Fruit fly (Drosophila melanogaster) whole organism, embryonic: Measurements from ENCODE around the gene sphe.

Experiments used
- B-H2 ChIP-seq: fragments of 200-800 bp; sonication (Bioruptor generic); optimal IDR thresholded peaks from 2 replicates; lab custom pipeline; 2018; ENCODE audit warnings: missing biosample characterization, mild to moderate bottlenecking, missing genetic modification characterization
- Blimp-1 ChIP-seq: fragments of 200-800 bp; sonication (Bioruptor generic); optimal IDR thresholded peaks from 3 replicates; lab custom pipeline; 2018; ENCODE audit warnings: missing biosample characterization, missing genetic modification characterization, mild to moderate bottlenecking, moderate library complexity, missing genetic modification reagents
- BtbVII ChIP-seq: fragments of 200-800 bp; sonication (Bioruptor generic); optimal IDR thresholded peaks from 3 replicates; lab custom pipeline; 2017; ENCODE audit warnings: missing biosample characterization, mild to moderate bottlenecking, missing genetic modification characterization
- CG10543 ChIP-seq: fragments of 200-800 bp; sonication (Bioruptor generic); optimal IDR thresholded peaks from 3 replicates; lab custom pipeline; 2017; ENCODE audit warnings: missing biosample characterization, mild to moderate bottlenecking, missing genetic modification characterization, moderate library complexity
- CG11723 ChIP-seq: fragments of 200-800 bp; sonication (Bioruptor generic); optimal IDR thresholded peaks from 2 replicates; lab custom pipeline; 2017; ENCODE audit warnings: missing biosample characterization, mild to moderate bottlenecking, missing genetic modification characterization
- CG13894 ChIP-seq: fragments of 200-800 bp; sonication (Bioruptor generic); optimal IDR thresholded peaks from 3 replicates; lab custom pipeline; 2018; ENCODE audit warnings: missing biosample characterization, mild to moderate bottlenecking, missing genetic modification characterization, moderate library complexity
- CG15514 ChIP-seq: fragments of 200-800 bp; sonication (Bioruptor generic); optimal IDR thresholded peaks from 3 replicates; lab custom pipeline; 2017; ENCODE audit warnings: missing biosample characterization, missing genetic modification characterization, mild to moderate bottlenecking, moderate library complexity, missing genetic modification reagents
- CG15696 ChIP-seq: fragments of 200-800 bp; sonication (Bioruptor generic); optimal IDR thresholded peaks from 2 replicates; lab custom pipeline; 2019; ENCODE audit warnings: missing biosample characterization, mild to moderate bottlenecking, missing genetic modification characterization, moderate library complexity
- CG17802 ChIP-seq: fragments of 200-800 bp; sonication (Bioruptor generic); optimal IDR thresholded peaks from 2 replicates; lab custom pipeline; 2018; ENCODE audit warnings: missing biosample characterization, mild to moderate bottlenecking, missing genetic modification characterization, moderate library complexity
- CG18262 ChIP-seq: fragments of 200-800 bp; optimal IDR thresholded peaks from 3 replicates; lab custom pipeline; 2019; ENCODE audit warnings: missing biosample characterization, mild to moderate bottlenecking, missing genetic modification characterization, moderate library complexity
- CG2116 ChIP-seq: fragments of 200-800 bp; sonication (Bioruptor generic); optimal IDR thresholded peaks from 3 replicates; lab custom pipeline; 2018; ENCODE audit warnings: missing biosample characterization, mild to moderate bottlenecking, missing genetic modification characterization
- CG2712 ChIP-seq: fragments of 200-800 bp; optimal IDR thresholded peaks from 3 replicates; lab custom pipeline; 2019; ENCODE audit warnings: missing biosample characterization, mild to moderate bottlenecking, missing genetic modification characterization, moderate library complexity
- CG34376 ChIP-seq: fragments of 200-800 bp; sonication (Bioruptor generic); optimal IDR thresholded peaks from 2 replicates; lab custom pipeline; 2018; ENCODE audit warnings: missing biosample characterization, mild to moderate bottlenecking, missing genetic modification characterization
- CG34422 ChIP-seq: fragments of 200-800 bp; sonication (Bioruptor generic); IDR thresholded peaks from 3 replicates; pipeline ENCODE4 v1.3.6; 2022; ENCODE audit warnings: missing biosample characterization, missing genetic modification characterization
- CG4617 ChIP-seq: fragments of 200-800 bp; sonication (Bioruptor generic); optimal IDR thresholded peaks from 3 replicates; lab custom pipeline; 2016; ENCODE audit warnings: missing biosample characterization, missing genetic modification characterization, borderline replicate concordance
- CG6272 ChIP-seq: fragments of 200-800 bp; sonication (Bioruptor generic); IDR thresholded peaks from 2 replicates; pipeline ENCODE4 v1.3.6; 2022; ENCODE audit warnings: missing biosample characterization, missing genetic modification characterization
- CG6683 ChIP-seq: fragments of 200-800 bp; sonication (Bioruptor generic); optimal IDR thresholded peaks from 2 replicates; lab custom pipeline; 2017; ENCODE audit warnings: missing biosample characterization, mild to moderate bottlenecking, missing genetic modification characterization, missing genetic modification reagents
- CG6813 ChIP-seq: fragments of 200-800 bp; sonication (Bioruptor generic); optimal IDR thresholded peaks from 2 replicates; lab custom pipeline; 2017; ENCODE audit warnings: missing biosample characterization, missing genetic modification characterization, mild to moderate bottlenecking, moderate library complexity, missing genetic modification reagents
- CG7987 ChIP-seq: fragments of 200-800 bp; sonication (Bioruptor generic); optimal IDR thresholded peaks from 2 replicates; lab custom pipeline; 2018; ENCODE audit warnings: missing biosample characterization, mild to moderate bottlenecking, missing genetic modification characterization, moderate library complexity
- CG8281 ChIP-seq: fragments of 200-800 bp; sonication (Bioruptor generic); optimal IDR thresholded peaks from 2 replicates; lab custom pipeline; 2018; ENCODE audit warnings: missing biosample characterization, mild to moderate bottlenecking, missing genetic modification characterization, moderate library complexity
- CG8290 ChIP-seq, 3 experiments: fragments of 200-800 bp; sonication (Bioruptor generic); optimal IDR thresholded peaks; 2 replicates each; lab custom pipeline; 2016 to 2019; ENCODE audit warnings: missing biosample characterization in 3 of 3, missing genetic modification characterization in 3 of 3, mild to moderate bottlenecking in 2 of 3, moderate library complexity in 1 of 3
- CG8924 ChIP-seq: fragments of 200-800 bp; optimal IDR thresholded peaks from 3 replicates; lab custom pipeline; 2019; ENCODE audit warnings: missing biosample characterization, mild to moderate bottlenecking, missing genetic modification characterization, moderate library complexity
- CrebB ChIP-seq: fragments of 200-800 bp; sonication (Bioruptor generic); optimal IDR thresholded peaks from 3 replicates; lab custom pipeline; 2018; ENCODE audit warnings: missing biosample characterization, mild to moderate bottlenecking, missing genetic modification characterization
- Elba2 ChIP-seq: fragments of 200-800 bp; sonication (Bioruptor generic); optimal IDR thresholded peaks from 3 replicates; lab custom pipeline; 2016; ENCODE audit warnings: missing biosample characterization, missing genetic modification characterization
- HHEX ChIP-seq: fragments of 200-800 bp; sonication (Bioruptor generic); optimal IDR thresholded peaks from 3 replicates; lab custom pipeline; 2017; ENCODE audit warnings: missing biosample characterization, mild to moderate bottlenecking, missing genetic modification characterization, missing genetic modification reagents
- Med ChIP-seq: fragments of 200-800 bp; sonication (Bioruptor generic); peaks from one replicate; lab custom pipeline; 2016; ENCODE audit warnings: missing biosample characterization, missing genetic modification characterization, mild to moderate bottlenecking, inconsistent platforms, moderate library complexity
- Nf-YB ChIP-seq: fragments of 200-800 bp; sonication (Bioruptor generic); optimal IDR thresholded peaks from 3 replicates; lab custom pipeline; 2019; ENCODE audit warnings: missing biosample characterization, mild to moderate bottlenecking, missing genetic modification characterization, moderate library complexity
- Nf-YC ChIP-seq: fragments of 200-800 bp; optimal IDR thresholded peaks from 3 replicates; lab custom pipeline; 2019; ENCODE audit warnings: missing biosample characterization, mild to moderate bottlenecking, missing genetic modification characterization, moderate library complexity
- Pdp1 ChIP-seq, 2 experiments: fragments of 200-800 bp; sonication (Bioruptor generic); optimal IDR thresholded peaks; 3 replicates each; lab custom pipeline; 2016; ENCODE audit warnings: missing biosample characterization in 2 of 2, missing genetic modification characterization in 2 of 2, mild to moderate bottlenecking in 1 of 2, moderate library complexity in 1 of 2
- Taf1 ChIP-seq: fragments of 200-800 bp; sonication (Bioruptor generic); IDR thresholded peaks from 2 replicates; pipeline ENCODE4 v1.3.6; 2022; ENCODE audit warnings: missing biosample characterization, missing genetic modification characterization
- Xrp1 ChIP-seq: fragments of 200-800 bp; sonication (Bioruptor generic); IDR thresholded peaks from 2 replicates; pipeline ENCODE4 v1.3.6; 2022; ENCODE audit warnings: missing biosample characterization, missing genetic modification characterization
- bab2 ChIP-seq: fragments of 200-800 bp; sonication (Bioruptor generic); optimal IDR thresholded peaks from 2 replicates; lab custom pipeline; 2016; ENCODE audit warnings: missing biosample characterization, missing genetic modification characterization
- caup ChIP-seq: fragments of 200-800 bp; sonication (Bioruptor generic); optimal IDR thresholded peaks from 3 replicates; lab custom pipeline; 2017; ENCODE audit warnings: missing biosample characterization, mild to moderate bottlenecking, missing genetic modification characterization, moderate library complexity; ENCODE audit not compliant: severe bottlenecking
- chm ChIP-seq: fragments of 200-800 bp; sonication (Bioruptor generic); IDR thresholded peaks from 2 replicates; pipeline ENCODE4 v1.3.6; 2022; ENCODE audit warnings: missing biosample characterization, missing genetic modification characterization
- chn ChIP-seq: fragments of 200-800 bp; sonication (Bioruptor generic); optimal IDR thresholded peaks from 2 replicates; lab custom pipeline; 2016; ENCODE audit warnings: missing biosample characterization, missing genetic modification characterization
- cwo ChIP-seq: fragments of 200-800 bp; sonication (Bioruptor generic); optimal IDR thresholded peaks from 3 replicates; lab custom pipeline; 2017; ENCODE audit warnings: missing biosample characterization, missing genetic modification characterization, mild to moderate bottlenecking, moderate library complexity, missing genetic modification reagents
- dm ChIP-seq: fragments of 200-800 bp; sonication (Bioruptor generic); optimal IDR thresholded peaks from 3 replicates; lab custom pipeline; 2016; ENCODE audit warnings: missing biosample characterization, missing genetic modification characterization
- gro ChIP-seq: fragments of 200-800 bp; sonication (Bioruptor generic); optimal IDR thresholded peaks from 2 replicates; lab custom pipeline; 2016; ENCODE audit warnings: missing biosample characterization, missing genetic modification characterization
- hb ChIP-seq: fragments of 200-800 bp; sonication (Bioruptor generic); IDR thresholded peaks from 3 replicates; pipeline ENCODE4 v1.3.6; 2022; ENCODE audit warnings: missing biosample characterization, missing genetic modification characterization; ENCODE audit not compliant: partially characterized antibody
- insv ChIP-seq, 2 experiments: fragments of 200-800 bp; sonication (Bioruptor generic); optimal IDR thresholded peaks; 3 replicates each; lab custom pipeline; 2016 to 2018; ENCODE audit warnings: missing biosample characterization in 2 of 2, missing genetic modification characterization in 2 of 2
- kni ChIP-seq: fragments of 200-800 bp; sonication (Bioruptor generic); optimal IDR thresholded peaks from 3 replicates; lab custom pipeline; 2017; ENCODE audit warnings: mild to moderate bottlenecking, missing biosample characterization, missing genetic modification reagents, missing genetic modification characterization
- lab ChIP-seq: fragments of 200-800 bp; sonication (Bioruptor generic); optimal IDR thresholded peaks from 3 replicates; lab custom pipeline; 2017; ENCODE audit warnings: missing biosample characterization, missing genetic modification characterization, mild to moderate bottlenecking, moderate library complexity, missing genetic modification reagents
- mirr ChIP-seq: fragments of 200-800 bp; sonication (Bioruptor generic); optimal IDR thresholded peaks from 3 replicates; lab custom pipeline; 2018; ENCODE audit warnings: missing biosample characterization, mild to moderate bottlenecking, missing genetic modification characterization
- nerfin-1 ChIP-seq: fragments of 200-800 bp; sonication (Bioruptor generic); optimal IDR thresholded peaks from 3 replicates; lab custom pipeline; 2019; ENCODE audit warnings: missing biosample characterization, mild to moderate bottlenecking, missing genetic modification characterization, moderate library complexity
- row ChIP-seq: fragments of 200-800 bp; sonication (Bioruptor generic); IDR thresholded peaks from 3 replicates; pipeline ENCODE4 v1.3.6; 2022; ENCODE audit warnings: missing biosample characterization, missing genetic modification characterization
- sd ChIP-seq: fragments of 200-800 bp; sonication (Bioruptor generic); optimal IDR thresholded peaks from 3 replicates; lab custom pipeline; 2018; ENCODE audit warnings: missing biosample characterization, mild to moderate bottlenecking, missing genetic modification characterization, moderate library complexity
- zen ChIP-seq: fragments of 200-800 bp; sonication (Bioruptor generic); optimal IDR thresholded peaks from 3 replicates; lab custom pipeline; 2018; ENCODE audit warnings: missing biosample characterization, mild to moderate bottlenecking, missing genetic modification characterization, moderate library complexity

Gene sphe

dm6 chrX:16655724-16656235 is 46.0 kb downstream of the sphe start (continued):
- TF ChIP-seq Taf1 (GFP tag; lab: Robert Waterston, UW) (no peak), insv (GFP tag; optimal IDR thresholded peaks at IDR 0.05; lab: Kevin White, UChicago) (peak; percentile 98 to 99), bab2 (peak; percentile 2), CG18262 (tag; lab: Kevin White, UChicago) (peak; percentile 11), zen (tag; lab: Kevin White, UChicago) (peak; percentile 29), Nf-YC (peak; percentile 73), cwo (GFP tag; lab: Kevin White, UChicago) (peak; percentile 98), Blimp-1 (GFP tag; lab: Kevin White, UChicago) (peak; percentile 11), HHEX (GFP tag; lab: Kevin White, UChicago) (no peak), hb (GFP tag; lab: Robert Waterston, UW) (no peak), Elba2 (GFP tag; lab: Kevin White, UChicago) (peak; percentile 97), B-H2 (GFP tag; lab: Kevin White, UChicago) (peak; percentile 28), Med (peak; percentile 90), CG7987 (GFP tag; lab: Kevin White, UChicago) (peak; percentile 59), chn (GFP tag; lab: Kevin White, UChicago) (no peak), Nf-YB (GFP tag; lab: Kevin White, UChicago) (peak; percentile 70), CrebB (tag; lab: Kevin White, UChicago) (peak; percentile 49), CG2116 (GFP tag; lab: Kevin White, UChicago) (no peak), caup (peak; percentile 64), gro (GFP tag; lab: Kevin White, UChicago) (peak; percentile 34), CG6683 (peak; percentile 32), CG2712 (tag; lab: Kevin White, UChicago) (peak; percentile 45), CG15514 (peak; percentile 20), nerfin-1 (tag; lab: Kevin White, UChicago) (peak; percentile 5), CG34422 (GFP tag; lab: Robert Waterston, UW) (peak; percentile 82; the same call in 1 of the 3 replicates), Pdp1 (GFP tag; optimal IDR thresholded peaks at IDR 0.05; lab: Kevin White, UChicago) (peak in 1 of 2 experiments; percentile 47), CG8290 (GFP tag; optimal IDR thresholded peaks at IDR 0.05; lab: Kevin White, UChicago) (no peak), CG8290 (tag; optimal IDR thresholded peaks at IDR 0.05; lab: Kevin White, UChicago) (peak in 1 of 2 experiments; percentile 28), chm (GFP tag; lab: Robert Waterston, UW) (peak; percentile 16; the same call in 1 of the 2 replicates), Xrp1 (GFP tag; lab: Robert Waterston, UW) (0 out of 2 replicates have a peak, but pooled peaks have one; percentile 22), CG8281 (peak; percentile 4), mirr (peak; percentile 86), CG6272 (GFP tag; lab: Robert Waterston, UW) (no peak), dm (GFP tag; lab: Kevin White, UChicago) (peak; percentile 72), CG17802 (tag; lab: Kevin White, UChicago) (no peak), BtbVII (peak; percentile 60), sd (tag; lab: Kevin White, UChicago) (peak; percentile 59), CG11723 (GFP tag; lab: Kevin White, UChicago) (no peak), CG8924 (tag; lab: Kevin White, UChicago) (peak; percentile 25), CG10543 (GFP tag; lab: Kevin White, UChicago) (peak; percentile 75), lab (GFP tag; lab: Kevin White, UChicago) (peak; percentile 59), CG6813 (peak; percentile 24), CG4617 (GFP tag; lab: Kevin White, UChicago) (no peak), kni (peak; percentile 82), row (GFP tag; lab: Robert Waterston, UW) (0 out of 3 replicates have a peak, but pooled peaks have one; percentile 19), CG13894 (peak; percentile 67), CG15696 (peak; percentile 16), CG34376 (GFP tag; lab: Kevin White, UChicago) (peak; percentile 83)
